Fruit fly (Drosophila melanogaster) whole organism, wandering third instar larva: Measurements from ENCODE around the gene Obp83cd.

Experiments used
- CG9705 ChIP-seq: fragments of 200-800 bp; sonication (Bioruptor generic); optimal IDR thresholded peaks from 2 replicates; lab custom pipeline; 2018; ENCODE audit warnings: missing biosample characterization, mild to moderate bottlenecking, missing genetic modification characterization
- Dif ChIP-seq: fragments of 200-275, 200-300 bp; sonication (Bioruptor generic); optimal IDR thresholded peaks from 2 replicates; lab custom pipeline; 2018; ENCODE audit warnings: missing biosample characterization, missing genetic modification characterization; ENCODE audit not compliant: partially characterized antibody
- HLH106 ChIP-seq: fragments of 200-800 bp; optimal IDR thresholded peaks from 3 replicates; lab custom pipeline; 2019; ENCODE audit warnings: missing biosample characterization, mild to moderate bottlenecking, missing genetic modification characterization, moderate library complexity
- Hnf4 ChIP-seq: fragments of 200-800 bp; sonication (Bioruptor generic); optimal IDR thresholded peaks from 2 replicates; lab custom pipeline; 2016; ENCODE audit warnings: missing biosample characterization, mild to moderate bottlenecking, missing genetic modification characterization
- Mio ChIP-seq: sonication (Bioruptor generic); optimal IDR thresholded peaks from 2 replicates; lab custom pipeline; 2016; ENCODE audit warnings: missing biosample characterization, missing genetic modification characterization
- dmrt93B ChIP-seq: fragments of 200-800 bp; sonication (Bioruptor generic); optimal IDR thresholded peaks from 2 replicates; lab custom pipeline; 2018; ENCODE audit warnings: missing biosample characterization, mild to moderate bottlenecking, missing genetic modification characterization
- dsf ChIP-seq: sonication (Bioruptor generic); optimal IDR thresholded peaks from 2 replicates; lab custom pipeline; 2016; ENCODE audit warnings: missing biosample characterization, missing genetic modification characterization, borderline replicate concordance
- foxo ChIP-seq, 2 experiments: fragments of 200-800 bp; sonication (Bioruptor generic); optimal IDR thresholded peaks; 2 replicates in 1 of 2; 3 replicates in 1 of 2; lab custom pipeline; 2016 to 2017; ENCODE audit warnings: missing biosample characterization in 2 of 2, missing genetic modification characterization in 2 of 2
- h ChIP-seq: fragments of 200-800 bp; sonication (Bioruptor generic); optimal IDR thresholded peaks from 3 replicates; lab custom pipeline; 2016; ENCODE audit warnings: missing biosample characterization, mild to moderate bottlenecking, missing genetic modification characterization
- lola ChIP-seq: fragments of >200 bp; optimal IDR thresholded peaks from 2 replicates; lab custom pipeline; 2017; ENCODE audit warnings: missing biosample characterization, missing genetic modification characterization
- psq ChIP-seq: fragments of 200-800 bp; sonication (Bioruptor generic); optimal IDR thresholded peaks from 3 replicates; lab custom pipeline; 2017; ENCODE audit warnings: missing biosample characterization, mild to moderate bottlenecking, missing genetic modification characterization, moderate library complexity
- sv ChIP-seq: fragments of 200-800 bp; sonication (Bioruptor generic); optimal IDR thresholded peaks from 3 replicates; lab custom pipeline; 2016; ENCODE audit warnings: missing biosample characterization, missing genetic modification characterization
- usp ChIP-seq: fragments of >200 bp; optimal IDR thresholded peaks from 2 replicates; lab custom pipeline; 2017; ENCODE audit warnings: missing biosample characterization, missing genetic modification characterization

DNA sequence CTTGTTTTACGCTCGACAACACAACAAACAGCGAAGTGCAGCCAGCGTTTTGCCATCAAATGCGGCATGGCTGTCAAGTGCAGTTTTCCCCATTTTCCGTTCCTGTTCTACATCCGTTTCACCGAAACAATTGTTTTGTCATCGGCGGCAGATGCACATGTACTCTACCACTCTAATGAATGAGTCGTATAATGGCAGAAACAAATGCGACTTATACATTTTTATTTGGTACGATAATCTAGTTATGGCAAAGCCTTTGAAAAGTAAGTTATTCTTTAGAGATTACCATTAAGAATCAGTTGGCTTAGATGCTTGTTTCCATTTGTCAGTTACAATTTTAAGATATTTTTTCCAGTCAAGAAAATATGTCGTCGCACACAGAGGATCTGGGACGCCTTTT, 14.4 kb downstream of the Obp83cd start, which contains the start of gene Vha14-2:
- TF ChIP-seq Mio (GFP tag; lab: Kevin White, UChicago) (no peak), dsf (no peak), usp (GFP tag; lab: Kevin White, UChicago) (no peak), Dif (GFP tag; lab: Kevin White, UChicago) (no peak), dmrt93B (GFP tag; lab: Kevin White, UChicago) (no peak), h (GFP tag; lab: Kevin White, UChicago) (no peak), psq (no peak), foxo (GFP tag; optimal IDR thresholded peaks at IDR 0.05; lab: Kevin White, UChicago) (no peak), lola (GFP tag; lab: Kevin White, UChicago) (no peak), CG9705 (no peak), Hnf4 (GFP tag; lab: Kevin White, UChicago) (no peak), HLH106 (tag; lab: Kevin White, UChicago) (no peak), sv (GFP tag; lab: Kevin White, UChicago) (no peak)
